Fruit fly (Drosophila melanogaster) whole organism, embryonic: ENCODE data around the gene CG5326.

ENCODE experiments used
- CG11085 ChIP-seq: fragments of 200-800 bp; sonication (Bioruptor generic); IDR thresholded peaks from 2 replicates; pipeline ENCODE4 v1.3.6; 2022; ENCODE audit warnings: missing biosample characterization, missing genetic modification characterization
- CG11398 ChIP-seq: fragments of 200-800 bp; sonication (Bioruptor generic); optimal IDR thresholded peaks from 2 replicates; lab custom pipeline; 2016; ENCODE audit warnings: missing biosample characterization, missing genetic modification characterization
- CG12659 ChIP-seq: fragments of 200-800 bp; sonication (Bioruptor generic); optimal IDR thresholded peaks from 3 replicates; lab custom pipeline; 2017; ENCODE audit warnings: mild to moderate bottlenecking, missing biosample characterization, missing genetic modification reagents, missing genetic modification characterization
- CG13287 ChIP-seq: fragments of 200-800 bp; sonication (Bioruptor generic); IDR thresholded peaks from 2 replicates; pipeline ENCODE4 v1.3.6; 2022; ENCODE audit warnings: missing biosample characterization, missing genetic modification characterization; ENCODE audit not compliant: partially characterized antibody
- CG13624 ChIP-seq: fragments of 200-800 bp; sonication (Bioruptor generic); optimal IDR thresholded peaks from 2 replicates; lab custom pipeline; 2016; ENCODE audit warnings: missing biosample characterization, missing genetic modification characterization
- CG15011 ChIP-seq: fragments of 200-800 bp; sonication (Bioruptor generic); optimal IDR thresholded peaks from 3 replicates; lab custom pipeline; 2018; ENCODE audit warnings: missing biosample characterization, mild to moderate bottlenecking, missing genetic modification characterization
- CG17361 ChIP-seq: fragments of 200-800 bp; sonication (Bioruptor generic); IDR thresholded peaks from 3 replicates; pipeline ENCODE4 v1.3.6; 2022; ENCODE audit warnings: missing biosample characterization, missing genetic modification characterization
- CG2116 ChIP-seq: fragments of 200-800 bp; sonication (Bioruptor generic); optimal IDR thresholded peaks from 3 replicates; lab custom pipeline; 2018; ENCODE audit warnings: missing biosample characterization, mild to moderate bottlenecking, missing genetic modification characterization
- CG2129 ChIP-seq: fragments of 200-800 bp; sonication (Bioruptor generic); IDR thresholded peaks from 2 replicates; pipeline ENCODE4 v1.3.6; 2022; ENCODE audit warnings: missing biosample characterization, missing genetic modification characterization; ENCODE audit not compliant: partially characterized antibody
- CG2202 ChIP-seq: fragments of 200-800 bp; sonication (Bioruptor generic); optimal IDR thresholded peaks from 2 replicates; lab custom pipeline; 2018; ENCODE audit warnings: missing biosample characterization, mild to moderate bottlenecking, missing genetic modification characterization
- CG2712 ChIP-seq: fragments of 200-800 bp; optimal IDR thresholded peaks from 3 replicates; lab custom pipeline; 2019; ENCODE audit warnings: missing biosample characterization, mild to moderate bottlenecking, missing genetic modification characterization, moderate library complexity
- CG31224 ChIP-seq: fragments of 200-800 bp; sonication (Bioruptor generic); IDR thresholded peaks from 2 replicates; pipeline ENCODE4 v1.3.6; 2022; ENCODE audit warnings: missing biosample characterization, missing genetic modification characterization
- CG3847 ChIP-seq: fragments of 200-800 bp; sonication (Bioruptor generic); IDR thresholded peaks from 2 replicates; pipeline ENCODE4 v1.3.6; 2022; ENCODE audit warnings: missing biosample characterization, missing genetic modification characterization
- CG4328 ChIP-seq: fragments of 200-800 bp; sonication (Bioruptor generic); optimal IDR thresholded peaks from 3 replicates; lab custom pipeline; 2017; ENCODE audit warnings: missing biosample characterization, missing genetic modification reagents, missing genetic modification characterization
- CG4424 ChIP-seq: fragments of 200-800 bp; sonication (Bioruptor generic); optimal IDR thresholded peaks from 3 replicates; lab custom pipeline; 2016; ENCODE audit warnings: missing biosample characterization, missing genetic modification characterization
- CG4617 ChIP-seq: fragments of 200-800 bp; sonication (Bioruptor generic); optimal IDR thresholded peaks from 3 replicates; lab custom pipeline; 2016; ENCODE audit warnings: missing biosample characterization, missing genetic modification characterization, borderline replicate concordance
- CG7963 ChIP-seq: fragments of 200-800 bp; sonication (Bioruptor generic); IDR thresholded peaks from 3 replicates; pipeline ENCODE4 v1.3.6; 2022; ENCODE audit warnings: missing biosample characterization, missing genetic modification characterization; ENCODE audit not compliant: partially characterized antibody
- CG9797 ChIP-seq: fragments of 200-800 bp; sonication (Bioruptor generic); optimal IDR thresholded peaks from 3 replicates; lab custom pipeline; 2018; ENCODE audit warnings: missing biosample characterization, mild to moderate bottlenecking, missing genetic modification characterization
- CG9876 ChIP-seq: fragments of 200-800 bp; sonication (Bioruptor generic); optimal IDR thresholded peaks from 2 replicates; lab custom pipeline; 2016; ENCODE audit warnings: missing biosample characterization, missing genetic modification characterization
- CHES-1-like ChIP-seq: fragments of 200-800 bp; sonication (Bioruptor generic); optimal IDR thresholded peaks from 2 replicates; lab custom pipeline; 2016; ENCODE audit warnings: missing biosample characterization, missing genetic modification characterization
- CTCF ChIP-seq: fragments of 200-800 bp; sonication (Bioruptor generic); optimal IDR thresholded peaks from 2 replicates; lab custom pipeline; 2017; ENCODE audit warnings: missing biosample characterization, mild to moderate bottlenecking, missing genetic modification characterization, moderate library complexity
- Dref ChIP-seq: fragments of 200-800 bp; sonication (Bioruptor generic); IDR thresholded peaks from 2 replicates; pipeline ENCODE4 v1.3.6; 2022; ENCODE audit warnings: missing biosample characterization, missing genetic modification characterization
- Fer1 ChIP-seq: fragments of 200-800 bp; sonication (Bioruptor generic); optimal IDR thresholded peaks from 2 replicates; lab custom pipeline; 2017; ENCODE audit warnings: missing biosample characterization, mild to moderate bottlenecking, missing genetic modification characterization
- HmgD ChIP-seq: fragments of 200-800 bp; sonication (Bioruptor generic); optimal IDR thresholded peaks from 3 replicates; lab custom pipeline; 2016; ENCODE audit warnings: missing biosample characterization, missing genetic modification characterization
- Lhr ChIP-seq: fragments of 200-800 bp; sonication (Bioruptor generic); optimal IDR thresholded peaks from 3 replicates; lab custom pipeline; 2017; ENCODE audit warnings: mild to moderate bottlenecking, missing biosample characterization, missing genetic modification reagents, missing genetic modification characterization
- Myb ChIP-seq: fragments of 200-800 bp; sonication (Bioruptor generic); optimal IDR thresholded peaks from 2 replicates; lab custom pipeline; 2016; ENCODE audit warnings: missing biosample characterization, missing genetic modification characterization
- Nf-YB ChIP-seq: fragments of 200-800 bp; sonication (Bioruptor generic); optimal IDR thresholded peaks from 3 replicates; lab custom pipeline; 2019; ENCODE audit warnings: missing biosample characterization, mild to moderate bottlenecking, missing genetic modification characterization, moderate library complexity
- Opbp ChIP-seq: fragments of 200-800 bp; sonication (Bioruptor generic); IDR thresholded peaks from 3 replicates; pipeline ENCODE4 v1.3.6; 2022; ENCODE audit warnings: missing biosample characterization, missing genetic modification characterization; ENCODE audit not compliant: partially characterized antibody
- Pdp1 ChIP-seq, 2 experiments: fragments of 200-800 bp; sonication (Bioruptor generic); optimal IDR thresholded peaks; 3 replicates each; lab custom pipeline; 2016; ENCODE audit warnings: missing biosample characterization in 2 of 2, missing genetic modification characterization in 2 of 2, mild to moderate bottlenecking in 1 of 2, moderate library complexity in 1 of 2
- Sry-δ ChIP-seq: fragments of 200-800 bp; sonication (Bioruptor generic); optimal IDR thresholded peaks from 2 replicates; lab custom pipeline; 2016; ENCODE audit warnings: missing biosample characterization, missing genetic modification characterization
- Ssrp ChIP-seq: fragments of 200-800 bp; sonication (Bioruptor generic); optimal IDR thresholded peaks from 2 replicates; lab custom pipeline; 2018; ENCODE audit warnings: missing biosample characterization, mild to moderate bottlenecking, missing genetic modification characterization, moderate library complexity
- amos ChIP-seq: fragments of 200-800 bp; sonication (Bioruptor generic); IDR thresholded peaks from 2 replicates; pipeline ENCODE4 v1.3.6; 2022; ENCODE audit warnings: missing biosample characterization, missing genetic modification characterization; ENCODE audit not compliant: partially characterized antibody
- bcd ChIP-seq: fragments of 200-800 bp; sonication (Bioruptor generic); optimal IDR thresholded peaks from 2 replicates; lab custom pipeline; 2017; ENCODE audit warnings: missing biosample characterization, mild to moderate bottlenecking, missing genetic modification characterization
- dan ChIP-seq: fragments of 200-800 bp; sonication (Bioruptor generic); IDR thresholded peaks from 2 replicates; pipeline ENCODE4 v1.3.6; 2022; ENCODE audit warnings: missing biosample characterization, missing genetic modification characterization
- gcm2 ChIP-seq: fragments of 200-800 bp; sonication (Bioruptor generic); optimal IDR thresholded peaks from 2 replicates; lab custom pipeline; 2016; ENCODE audit warnings: missing biosample characterization, missing genetic modification characterization
- gfzf ChIP-seq: fragments of 200-800 bp; sonication (Bioruptor generic); optimal IDR thresholded peaks from 2 replicates; lab custom pipeline; 2016; ENCODE audit warnings: missing biosample characterization, mild to moderate bottlenecking, missing genetic modification characterization, moderate library complexity
- her ChIP-seq: fragments of 200-800 bp; sonication (Bioruptor generic); optimal IDR thresholded peaks from 2 replicates; lab custom pipeline; 2016; ENCODE audit warnings: missing biosample characterization, missing genetic modification characterization
- hkb ChIP-seq, 2 experiments: fragments of 200-800 bp in 1 of 2; fragments of >200 bp in 1 of 2; sonication (Bioruptor generic) in 1 of 2; IDR thresholded peaks in 1 of 2; optimal IDR thresholded peaks in 1 of 2; 2 replicates each; pipeline versions ENCODE4 v1.3.6 to Lab custom; 2017 to 2022; ENCODE audit warnings: missing biosample characterization in 1 of 2, missing genetic modification characterization in 1 of 2
- kah ChIP-seq: fragments of 200-800 bp; sonication (Bioruptor generic); optimal IDR thresholded peaks from 2 replicates; lab custom pipeline; 2018; ENCODE audit warnings: missing biosample characterization, mild to moderate bottlenecking, missing genetic modification characterization
- lola ChIP-seq, 3 experiments: fragments of >200 bp in 2 of 3; fragments of 200-800 bp in 1 of 3; sonication (Bioruptor generic) in 1 of 3; optimal IDR thresholded peaks; 2 replicates each; lab custom pipeline; 2017 to 2019; ENCODE audit warnings: missing biosample characterization in 3 of 3, missing genetic modification characterization in 3 of 3, mild to moderate bottlenecking in 1 of 3, moderate library complexity in 1 of 3
- mld ChIP-seq: fragments of 200-800 bp; sonication (Bioruptor generic); IDR thresholded peaks from 3 replicates; pipeline ENCODE4 v1.3.6; 2022; ENCODE audit warnings: missing biosample characterization, missing genetic modification characterization; ENCODE audit not compliant: partially characterized antibody
- nmo ChIP-seq: fragments of 200-800 bp; sonication (Bioruptor generic); optimal IDR thresholded peaks from 2 replicates; lab custom pipeline; 2018; ENCODE audit warnings: missing biosample characterization, mild to moderate bottlenecking, missing genetic modification characterization, moderate library complexity
- peb ChIP-seq: fragments of 200-800 bp; sonication (Bioruptor generic); IDR thresholded peaks from 2 replicates; pipeline ENCODE4 v1.3.6; 2022; ENCODE audit warnings: missing biosample characterization, missing genetic modification characterization
- pzg ChIP-seq: fragments of 200-800 bp; sonication (Bioruptor generic); optimal IDR thresholded peaks from 3 replicates; lab custom pipeline; 2018; ENCODE audit warnings: missing biosample characterization, mild to moderate bottlenecking, missing genetic modification characterization, moderate library complexity
- row ChIP-seq: fragments of 200-800 bp; sonication (Bioruptor generic); IDR thresholded peaks from 3 replicates; pipeline ENCODE4 v1.3.6; 2022; ENCODE audit warnings: missing biosample characterization, missing genetic modification characterization
- sna ChIP-seq: fragments of 200-800 bp; sonication (Bioruptor generic); IDR thresholded peaks from 2 replicates; pipeline ENCODE4 v1.3.6; 2022; ENCODE audit warnings: missing biosample characterization, missing genetic modification characterization; ENCODE audit not compliant: partially characterized antibody
- sug ChIP-seq: fragments of 200-800 bp; optimal IDR thresholded peaks from 2 replicates; lab custom pipeline; 2019; ENCODE audit warnings: missing biosample characterization, mild to moderate bottlenecking, missing genetic modification characterization, moderate library complexity
- tio ChIP-seq: fragments of 200-800 bp; sonication (Bioruptor generic); optimal IDR thresholded peaks from 2 replicates; lab custom pipeline; 2017; ENCODE audit warnings: missing biosample characterization, missing genetic modification characterization, inconsistent platforms
- tna ChIP-seq: fragments of 200-800 bp; sonication (Bioruptor generic); IDR thresholded peaks from 2 replicates; pipeline ENCODE4 v1.3.6; 2022; ENCODE audit warnings: missing biosample characterization, missing genetic modification characterization; ENCODE audit not compliant: partially characterized antibody
- zf30C ChIP-seq: fragments of 200-800 bp; sonication (Bioruptor generic); optimal IDR thresholded peaks from 3 replicates; lab custom pipeline; 2018; ENCODE audit warnings: missing biosample characterization, mild to moderate bottlenecking, missing genetic modification characterization

The CG5326 gene

DNA sequence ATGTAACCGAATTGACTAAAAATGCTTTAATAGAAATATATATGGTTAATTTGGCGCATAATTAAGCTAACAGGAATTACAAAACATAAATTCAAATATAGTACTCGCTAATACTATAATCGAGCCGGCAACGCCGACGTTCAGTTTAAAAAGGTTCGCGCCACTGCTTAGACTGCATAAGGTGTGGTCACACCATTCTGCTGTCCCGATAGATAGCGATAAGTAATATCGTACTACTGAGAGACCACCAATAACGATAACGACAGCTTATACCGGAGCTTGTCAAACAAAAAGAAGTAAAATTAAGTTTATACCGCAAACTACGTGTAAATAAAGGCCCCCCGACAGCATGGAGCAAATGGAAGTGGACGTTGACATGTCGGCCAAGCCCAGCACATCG, 40.8 kb upstream of the CG5326 start, which contains the start of gene CSN6 (continued):
- no peak for TF ChIP-seq lola (GFP tag; optimal IDR thresholded peaks at IDR 0.05; lab: Kevin White, UChicago)
- peak; percentile 72 for TF ChIP-seq gfzf
- peak; percentile 96 for TF ChIP-seq CG13287 (GFP tag; lab: Robert Waterston, UW)
- peak; percentile 99 for TF ChIP-seq pzg (GFP tag; lab: Kevin White, UChicago)
- TF ChIP-seq Dref (GFP tag; lab: Robert Waterston, UW), result peak; percentile 93
- TF ChIP-seq HmgD (GFP tag; lab: Kevin White, UChicago), result peak; percentile 68
- TF ChIP-seq tna (GFP tag; lab: Robert Waterston, UW), result peak; percentile 94
- no peak for TF ChIP-seq CG11398 (GFP tag; lab: Kevin White, UChicago)
- no peak for TF ChIP-seq Nf-YB (GFP tag; lab: Kevin White, UChicago)
- peak; percentile 37 for TF ChIP-seq CG4617
- no peak for TF ChIP-seq CG15011 (GFP tag; lab: Kevin White, UChicago)
- TF ChIP-seq CG2712, result peak; percentile 58
- TF ChIP-seq CG2129 (GFP tag; lab: Robert Waterston, UW), result peak; percentile 58
- no peak for TF ChIP-seq CG2202 (tag; lab: Kevin White, UChicago)
- no peak for TF ChIP-seq CG4424
- TF ChIP-seq row (GFP tag; lab: Robert Waterston, UW), result peak; percentile 18; the same call in 1 of the 3 replicates
- TF ChIP-seq sug (tag; lab: Kevin White, UChicago), result peak; percentile 53
- no peak for TF ChIP-seq dan
- peak; percentile 79 for TF ChIP-seq sna (GFP tag; lab: Robert Waterston, UW)
- TF ChIP-seq CG11085 (GFP tag; lab: Robert Waterston, UW), result no peak
- TF ChIP-seq CG2116 (GFP tag; lab: Kevin White, UChicago), result peak; percentile 55
- TF ChIP-seq CG9876, result no peak
- TF ChIP-seq CG7963 (GFP tag; lab: Robert Waterston, UW), result peak; percentile 79
- peak; percentile 91 for TF ChIP-seq Myb
- TF ChIP-seq CG3847 (GFP tag; lab: Robert Waterston, UW), result peak; percentile 49
- peak; percentile 53 for TF ChIP-seq CG12659
- peak; percentile 27 for TF ChIP-seq nmo (GFP tag; lab: Kevin White, UChicago)
- TF ChIP-seq CTCF (GFP tag; lab: Kevin White, UChicago), result peak; percentile 25
- TF ChIP-seq CG13624 (GFP tag; lab: Kevin White, UChicago), result peak; percentile 44
- peak; percentile 84 for TF ChIP-seq amos (GFP tag; lab: Robert Waterston, UW)
- TF ChIP-seq zf30C, result no peak
- peak; percentile 35 for TF ChIP-seq bcd (GFP tag; lab: Kevin White, UChicago)
- peak; percentile 88 for TF ChIP-seq Opbp (GFP tag; lab: Robert Waterston, UW)
- peak in 1 of 2 experiments; percentile 66 for TF ChIP-seq Pdp1 (GFP tag; optimal IDR thresholded peaks at IDR 0.05; lab: Kevin White, UChicago)
- no peak for TF ChIP-seq kah (GFP tag; lab: Kevin White, UChicago)
- no peak for TF ChIP-seq CG4328 (GFP tag; lab: Kevin White, UChicago)
- TF ChIP-seq gcm2, result no peak
- TF ChIP-seq peb (GFP tag; lab: Robert Waterston, UW), result no peak
- no peak for TF ChIP-seq CHES-1-like (GFP tag; lab: Kevin White, UChicago)
- TF ChIP-seq Ssrp (tag; lab: Kevin White, UChicago), result no peak
- TF ChIP-seq hkb (optimal IDR thresholded peaks at IDR 0.05; lab: Kevin White, UChicago), result peak; percentile 29
- no peak for TF ChIP-seq hkb (GFP tag; IDR thresholded peaks at IDR 0.05; lab: Robert Waterston, UW)
- peak; percentile 4 for TF ChIP-seq her (GFP tag; lab: Kevin White, UChicago)
- no peak for TF ChIP-seq tio (GFP tag; lab: Kevin White, UChicago)
- TF ChIP-seq CG17361, result peak; percentile 41; the same call in 1 of the 3 replicates
- TF ChIP-seq Fer1, result peak; percentile 20
- TF ChIP-seq mld (GFP tag; lab: Robert Waterston, UW), result peak; percentile 75
- peak; percentile 2 for TF ChIP-seq Lhr (GFP tag; lab: Kevin White, UChicago)
- TF ChIP-seq CG9797 (GFP tag; lab: Kevin White, UChicago), result peak; percentile 93
- TF ChIP-seq Sry-δ, result peak; percentile 91
- TF ChIP-seq CG31224 (GFP tag; lab: Robert Waterston, UW), result no peak
